Fruit fly (Drosophila melanogaster) whole organism, embryonic: ENCODE results near the gene CG14102.

Experiments
- CG11398 ChIP-seq: fragments of 200-800 bp; sonication (Bioruptor generic); optimal IDR thresholded peaks from 2 replicates; lab custom pipeline; 2016; ENCODE audit warnings: missing biosample characterization, missing genetic modification characterization
- CG11723 ChIP-seq: fragments of 200-800 bp; sonication (Bioruptor generic); optimal IDR thresholded peaks from 2 replicates; lab custom pipeline; 2017; ENCODE audit warnings: missing biosample characterization, mild to moderate bottlenecking, missing genetic modification characterization
- CG12071 ChIP-seq: fragments of 200-800 bp; sonication (Bioruptor generic); optimal IDR thresholded peaks from 3 replicates; lab custom pipeline; 2018; ENCODE audit warnings: missing biosample characterization, mild to moderate bottlenecking, missing genetic modification characterization
- CG1233 ChIP-seq: fragments of 200-800 bp; sonication (Bioruptor generic); optimal IDR thresholded peaks from 4 replicates; lab custom pipeline; 2018; ENCODE audit warnings: missing biosample characterization, mild to moderate bottlenecking, missing genetic modification characterization
- CG12391 ChIP-seq: fragments of 200-800 bp; sonication (Bioruptor generic); optimal IDR thresholded peaks from 3 replicates; lab custom pipeline; 2018; ENCODE audit warnings: missing biosample characterization, mild to moderate bottlenecking, missing genetic modification characterization, moderate library complexity
- CG14667 ChIP-seq: fragments of 200-800 bp; sonication (Bioruptor generic); IDR thresholded peaks from 2 replicates; pipeline ENCODE4 v1.3.6; 2022; ENCODE audit warnings: missing biosample characterization, missing genetic modification characterization
- CG15601 ChIP-seq: fragments of 200-800 bp; sonication (Bioruptor generic); optimal IDR thresholded peaks from 3 replicates; lab custom pipeline; 2019; ENCODE audit warnings: missing biosample characterization, mild to moderate bottlenecking, missing genetic modification characterization, moderate library complexity
- CG1602 ChIP-seq: fragments of 200-800 bp; sonication (Bioruptor generic); optimal IDR thresholded peaks from 3 replicates; lab custom pipeline; 2016; ENCODE audit warnings: missing biosample characterization, missing genetic modification characterization
- CG16863 ChIP-seq: fragments of 200-800 bp; sonication (Bioruptor generic); optimal IDR thresholded peaks from 3 replicates; lab custom pipeline; 2016; ENCODE audit warnings: missing biosample characterization, missing genetic modification characterization
- CG17612 ChIP-seq: fragments of 200-800 bp; sonication (Bioruptor generic); IDR thresholded peaks from 2 replicates; pipeline ENCODE4 v1.3.6; 2022; ENCODE audit warnings: missing biosample characterization, missing genetic modification characterization
- CG17912 ChIP-seq: fragments of 200-800 bp; sonication (Bioruptor generic); optimal IDR thresholded peaks from 2 replicates; lab custom pipeline; 2018; ENCODE audit warnings: missing biosample characterization, mild to moderate bottlenecking, missing genetic modification characterization
- CG18599 ChIP-seq: fragments of 200-800 bp; sonication (Bioruptor generic); optimal IDR thresholded peaks from 3 replicates; lab custom pipeline; 2017; ENCODE audit warnings: missing biosample characterization, missing genetic modification characterization, mild to moderate bottlenecking, moderate library complexity, missing genetic modification reagents
- CG3163 ChIP-seq: fragments of 200-800 bp; sonication (Bioruptor generic); optimal IDR thresholded peaks from 3 replicates; lab custom pipeline; 2016; ENCODE audit warnings: missing biosample characterization, missing genetic modification characterization
- CG34224 ChIP-seq: fragments of 200-800 bp; sonication (Bioruptor generic); IDR thresholded peaks from 3 replicates; pipeline ENCODE4 v1.3.6; 2022; ENCODE audit warnings: missing biosample characterization, missing genetic modification characterization; ENCODE audit not compliant: partially characterized antibody
- CG3726 ChIP-seq: fragments of 200-800 bp; sonication (Bioruptor generic); IDR thresholded peaks from 3 replicates; pipeline ENCODE4, ENCODE4 v1.3.6; 2022; ENCODE audit warnings: missing biosample characterization, missing genetic modification characterization
- CG43689 ChIP-seq: fragments of 200-800 bp; sonication (Bioruptor generic); IDR thresholded peaks from 2 replicates; pipeline ENCODE4 v1.3.6; 2022; ENCODE audit warnings: missing biosample characterization, missing genetic modification characterization
- CG8388 ChIP-seq: fragments of 200-800 bp; sonication (Bioruptor generic); optimal IDR thresholded peaks from 2 replicates; lab custom pipeline; 2019; ENCODE audit warnings: missing biosample characterization, mild to moderate bottlenecking, missing genetic modification characterization, moderate library complexity
- CG8944 ChIP-seq: fragments of 200-800 bp; sonication (Bioruptor generic); optimal IDR thresholded peaks from 3 replicates; lab custom pipeline; 2016; ENCODE audit warnings: missing biosample characterization, missing genetic modification characterization
- CG9437 ChIP-seq: fragments of 200-800 bp; sonication (Bioruptor generic); optimal IDR thresholded peaks from 2 replicates; lab custom pipeline; 2018; ENCODE audit warnings: missing biosample characterization, mild to moderate bottlenecking, missing genetic modification characterization
- CG9609 ChIP-seq: fragments of 200-800 bp; sonication (Bioruptor generic); optimal IDR thresholded peaks from 3 replicates; lab custom pipeline; 2016; ENCODE audit warnings: missing biosample characterization, missing genetic modification characterization
- CrebB ChIP-seq: fragments of 200-800 bp; sonication (Bioruptor generic); optimal IDR thresholded peaks from 3 replicates; lab custom pipeline; 2018; ENCODE audit warnings: missing biosample characterization, mild to moderate bottlenecking, missing genetic modification characterization
- Dfd ChIP-seq, 2 experiments: fragments of >200 bp; optimal IDR thresholded peaks; 2 replicates each; lab custom pipeline; 2017; ENCODE audit warnings: missing biosample characterization in 2 of 2, missing genetic modification characterization in 2 of 2
- Dip3 ChIP-seq: fragments of 200-800 bp; sonication (Bioruptor generic); optimal IDR thresholded peaks from 3 replicates; lab custom pipeline; 2016; ENCODE audit warnings: missing biosample characterization, missing genetic modification characterization
- Doc2 ChIP-seq: fragments of 200-800 bp; sonication (Bioruptor generic); IDR thresholded peaks from 2 replicates; pipeline ENCODE4 v1.3.6; 2022; ENCODE audit warnings: missing biosample characterization, missing genetic modification characterization
- Fer2 ChIP-seq: fragments of 200-800 bp; sonication (Bioruptor generic); optimal IDR thresholded peaks from 2 replicates; lab custom pipeline; 2018; ENCODE audit warnings: missing biosample characterization, mild to moderate bottlenecking, missing genetic modification characterization, moderate library complexity
- H2.0 ChIP-seq: fragments of 200-800 bp; sonication (Bioruptor generic); IDR thresholded peaks from 2 replicates; pipeline ENCODE4 v1.3.6; 2022; ENCODE audit warnings: missing biosample characterization, missing genetic modification characterization
- HHEX ChIP-seq: fragments of 200-800 bp; sonication (Bioruptor generic); optimal IDR thresholded peaks from 3 replicates; lab custom pipeline; 2017; ENCODE audit warnings: missing biosample characterization, mild to moderate bottlenecking, missing genetic modification characterization, missing genetic modification reagents
- NK7.1 ChIP-seq: fragments of 200-800 bp; sonication (Bioruptor generic); optimal IDR thresholded peaks from 3 replicates; lab custom pipeline; 2016; ENCODE audit warnings: missing biosample characterization, missing genetic modification characterization
- Nf-YC ChIP-seq: fragments of 200-800 bp; optimal IDR thresholded peaks from 3 replicates; lab custom pipeline; 2019; ENCODE audit warnings: missing biosample characterization, mild to moderate bottlenecking, missing genetic modification characterization, moderate library complexity
- Pdp1 ChIP-seq, 2 experiments: fragments of 200-800 bp; sonication (Bioruptor generic); optimal IDR thresholded peaks; 3 replicates each; lab custom pipeline; 2016; ENCODE audit warnings: missing biosample characterization in 2 of 2, missing genetic modification characterization in 2 of 2, mild to moderate bottlenecking in 1 of 2, moderate library complexity in 1 of 2
- Tbp ChIP-seq: fragments of >200 bp; optimal IDR thresholded peaks from 2 replicates; lab custom pipeline; 2018; ENCODE audit warnings: missing biosample characterization, missing genetic modification characterization
- Xbp1 ChIP-seq: fragments of 200-800 bp; sonication (Bioruptor generic); optimal IDR thresholded peaks from 3 replicates; lab custom pipeline; 2016; ENCODE audit warnings: missing biosample characterization, mild to moderate bottlenecking, missing genetic modification characterization
- amos ChIP-seq: fragments of 200-800 bp; sonication (Bioruptor generic); IDR thresholded peaks from 2 replicates; pipeline ENCODE4 v1.3.6; 2022; ENCODE audit warnings: missing biosample characterization, missing genetic modification characterization; ENCODE audit not compliant: partially characterized antibody
- bab2 ChIP-seq: fragments of 200-800 bp; sonication (Bioruptor generic); optimal IDR thresholded peaks from 2 replicates; lab custom pipeline; 2016; ENCODE audit warnings: missing biosample characterization, missing genetic modification characterization
- crc ChIP-seq: fragments of 200-800 bp; sonication (Bioruptor generic); optimal IDR thresholded peaks from 2 replicates; lab custom pipeline; 2016; ENCODE audit warnings: missing biosample characterization, missing genetic modification characterization
- fd3F ChIP-seq: fragments of 200-800 bp; sonication (Bioruptor generic); optimal IDR thresholded peaks from 2 replicates; lab custom pipeline; 2018; ENCODE audit warnings: missing biosample characterization, mild to moderate bottlenecking, missing genetic modification characterization, moderate library complexity
- fd64A ChIP-seq: fragments of 200-800 bp; sonication (Bioruptor generic); optimal IDR thresholded peaks from 3 replicates; lab custom pipeline; 2018; ENCODE audit warnings: missing biosample characterization, mild to moderate bottlenecking, missing genetic modification characterization
- fd96Cb ChIP-seq: fragments of 200-800 bp; sonication (Bioruptor generic); optimal IDR thresholded peaks from 2 replicates; lab custom pipeline; 2018; ENCODE audit warnings: missing biosample characterization, mild to moderate bottlenecking, missing genetic modification characterization, moderate library complexity
- ftz-f1 ChIP-seq: fragments of 200-800 bp; sonication (Bioruptor generic); optimal IDR thresholded peaks from 2 replicates; lab custom pipeline; 2016; ENCODE audit warnings: missing biosample characterization, missing genetic modification characterization
- gro ChIP-seq: fragments of 200-800 bp; sonication (Bioruptor generic); optimal IDR thresholded peaks from 2 replicates; lab custom pipeline; 2016; ENCODE audit warnings: missing biosample characterization, missing genetic modification characterization
- gsb ChIP-seq: fragments of 200-800 bp; sonication (Bioruptor generic); IDR thresholded peaks from 2 replicates; pipeline ENCODE4 v1.3.6; 2022; ENCODE audit warnings: missing biosample characterization, missing genetic modification characterization
- sens-2 ChIP-seq: fragments of 200-800 bp; sonication (Bioruptor generic); IDR thresholded peaks from 2 replicates; pipeline ENCODE4 v1.3.6; 2022; ENCODE audit warnings: missing biosample characterization, missing genetic modification characterization
- tap ChIP-seq: fragments of 200-800 bp; optimal IDR thresholded peaks from 3 replicates; lab custom pipeline; 2019; ENCODE audit warnings: missing biosample characterization, mild to moderate bottlenecking, missing genetic modification characterization, moderate library complexity
- tll ChIP-seq, 2 experiments: fragments of 200-800 bp in 1 of 2; fragments of >200 bp in 1 of 2; sonication (Bioruptor generic) in 1 of 2; optimal IDR thresholded peaks; 2 replicates each; lab custom pipeline; 2017 to 2019; ENCODE audit warnings: missing biosample characterization in 2 of 2, missing genetic modification characterization in 2 of 2, mild to moderate bottlenecking in 1 of 2, moderate library complexity in 1 of 2
- toy ChIP-seq: fragments of 200-800 bp; sonication (Bioruptor generic); IDR thresholded peaks from 2 replicates; pipeline ENCODE4 v1.3.6; 2022; ENCODE audit warnings: missing biosample characterization, missing genetic modification characterization
- tx ChIP-seq: fragments of 200-800 bp; sonication (Bioruptor generic); optimal IDR thresholded peaks from 2 replicates; lab custom pipeline; 2016; ENCODE audit warnings: missing biosample characterization, missing genetic modification characterization
- unc-4 ChIP-seq: fragments of 200-800 bp; sonication (Bioruptor generic); IDR thresholded peaks from 2 replicates; pipeline ENCODE4 v1.3.6; 2022; ENCODE audit warnings: missing biosample characterization, missing genetic modification characterization; ENCODE audit not compliant: partially characterized antibody
- usp ChIP-seq: fragments of >200 bp; optimal IDR thresholded peaks from 2 replicates; lab custom pipeline; 2017; ENCODE audit warnings: missing biosample characterization, missing genetic modification characterization
- yki ChIP-seq: fragments of >200 bp; optimal IDR thresholded peaks from 3 replicates; lab custom pipeline; 2018
- zen2 ChIP-seq: fragments of 200-800 bp; sonication (Bioruptor generic); IDR thresholded peaks from 3 replicates; pipeline ENCODE4 v1.3.6; 2022; ENCODE audit warnings: missing biosample characterization, missing genetic modification characterization; ENCODE audit not compliant: partially characterized antibody
- zf30C ChIP-seq: fragments of 200-800 bp; sonication (Bioruptor generic); optimal IDR thresholded peaks from 3 replicates; lab custom pipeline; 2018; ENCODE audit warnings: missing biosample characterization, mild to moderate bottlenecking, missing genetic modification characterization

The CG14102 gene

DNA sequence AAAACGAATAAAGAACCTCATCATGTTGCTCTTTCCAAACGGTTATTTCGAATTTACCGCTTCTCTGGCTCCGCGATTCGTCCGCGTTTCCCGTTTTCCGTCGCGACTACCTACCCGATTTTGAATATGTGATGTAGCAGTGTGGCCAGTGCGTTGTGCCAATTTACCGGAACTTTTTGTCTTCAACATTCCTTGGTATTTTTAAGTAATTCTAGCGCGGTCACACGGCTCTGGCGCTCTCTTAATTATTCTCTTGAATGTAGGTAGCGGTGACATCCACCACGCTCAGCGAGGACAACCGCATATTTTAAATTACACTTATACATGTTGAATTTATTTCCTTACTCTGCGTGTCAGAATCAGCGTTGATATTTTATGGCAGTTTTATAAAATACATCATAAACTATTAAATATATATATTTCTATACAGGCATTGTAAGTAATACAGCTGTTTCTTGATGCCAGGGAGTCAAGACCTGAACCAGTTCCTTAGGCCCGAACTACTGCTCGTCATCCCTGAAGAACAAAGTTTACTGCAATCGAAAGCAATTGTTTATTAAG, 7.6 kb downstream of the CG14102 start, which contains the start of the genes CG42637, Gyc76C and SREBP (continued):
- no peak for TF ChIP-seq H2.0 (GFP tag; lab: Robert Waterston, UW)
- TF ChIP-seq CG34224 (GFP tag; lab: Robert Waterston, UW), result peak; percentile 55; the same call in 2 of the 3 replicates
- peak; percentile 40 for TF ChIP-seq CG12391 (tag; lab: Kevin White, UChicago)
- peak; percentile 6 for TF ChIP-seq CG12071
- TF ChIP-seq Xbp1 (GFP tag; lab: Kevin White, UChicago), result no peak
- TF ChIP-seq CG3163 (GFP tag; lab: Kevin White, UChicago), result peak; percentile 100
- TF ChIP-seq CrebB (tag; lab: Kevin White, UChicago), result peak; percentile 60
- TF ChIP-seq zf30C, result no peak
- no peak for TF ChIP-seq CG1233 (GFP tag; lab: Kevin White, UChicago)
- peak; percentile 62; the same call in 1 of the 2 replicates for TF ChIP-seq amos (GFP tag; lab: Robert Waterston, UW)
- no peak for TF ChIP-seq ftz-f1 (GFP tag; lab: Kevin White, UChicago)
- TF ChIP-seq CG18599 (GFP tag; lab: Kevin White, UChicago), result no peak
- TF ChIP-seq fd3F (GFP tag; lab: Kevin White, UChicago), result no peak
- TF ChIP-seq CG1602 (GFP tag; lab: Kevin White, UChicago), result no peak
- TF ChIP-seq CG17912 (GFP tag; lab: Kevin White, UChicago), result no peak
- TF ChIP-seq unc-4 (GFP tag; lab: Robert Waterston, UW), result peak; percentile 47
- no peak for TF ChIP-seq CG16863 (GFP tag; lab: Kevin White, UChicago)
- TF ChIP-seq CG11723 (GFP tag; lab: Kevin White, UChicago), result no peak
- TF ChIP-seq sens-2 (GFP tag; lab: Robert Waterston, UW), result no peak
- TF ChIP-seq Dip3 (GFP tag; lab: Kevin White, UChicago), result no peak
- TF ChIP-seq CG17612 (GFP tag; lab: Robert Waterston, UW), result no peak
- TF ChIP-seq NK7.1 (GFP tag; lab: Kevin White, UChicago), result no peak
- TF ChIP-seq gro, result peak; percentile 19
- peak; percentile 57 for TF ChIP-seq CG15601 (tag; lab: Kevin White, UChicago)
- TF ChIP-seq toy (GFP tag; lab: Robert Waterston, UW), result no peak
- TF ChIP-seq usp, result no peak
- no peak for TF ChIP-seq gsb (GFP tag; lab: Robert Waterston, UW)
- TF ChIP-seq Doc2 (GFP tag; lab: Robert Waterston, UW), result no peak
- TF ChIP-seq CG14667 (GFP tag; lab: Robert Waterston, UW), result no peak
- no peak for TF ChIP-seq crc (GFP tag; lab: Kevin White, UChicago)
- no peak for TF ChIP-seq tll (GFP tag; optimal IDR thresholded peaks at IDR 0.05; lab: Kevin White, UChicago)
- no peak for TF ChIP-seq HHEX (GFP tag; lab: Kevin White, UChicago)
- TF ChIP-seq yki (lab: Kevin White, UChicago), result no peak
- TF ChIP-seq CG11398 (GFP tag; lab: Kevin White, UChicago), result no peak
- TF ChIP-seq CG43689 (GFP tag; lab: Robert Waterston, UW), result no peak
- TF ChIP-seq CG8944 (GFP tag; lab: Kevin White, UChicago), result no peak
- TF ChIP-seq tap (tag; lab: Kevin White, UChicago), result no peak
- TF ChIP-seq Dfd (GFP tag; optimal IDR thresholded peaks at IDR 0.05; lab: Kevin White, UChicago), result no peak
- TF ChIP-seq CG8388 (GFP tag; lab: Kevin White, UChicago), result no peak
- no peak for TF ChIP-seq CG3726 (GFP tag; lab: Robert Waterston, UW)
- no peak for TF ChIP-seq CG9437 (GFP tag; lab: Kevin White, UChicago)
- TF ChIP-seq tx (GFP tag; lab: Kevin White, UChicago), result no peak
- TF ChIP-seq Pdp1 (GFP tag; optimal IDR thresholded peaks at IDR 0.05; lab: Kevin White, UChicago), result peak in 1 of 2 experiments; percentile 13
- no peak for TF ChIP-seq Tbp (GFP tag; lab: Kevin White, UChicago)
- TF ChIP-seq Fer2, result no peak
- TF ChIP-seq bab2 (GFP tag; lab: Kevin White, UChicago), result no peak
- no peak; the same call in 1 of the 3 replicates for TF ChIP-seq zen2
- no peak for TF ChIP-seq fd96Cb (tag; lab: Kevin White, UChicago)
- TF ChIP-seq Nf-YC (tag; lab: Kevin White, UChicago), result peak; percentile 93
- TF ChIP-seq fd64A (GFP tag; lab: Kevin White, UChicago), result no peak
- TF ChIP-seq CG9609 (GFP tag; lab: Kevin White, UChicago), result no peak
